Worm (Caenorhabditis elegans) whole organism, L3 larva: Measurements from ENCODE around the gene sri-4.

Experiments used
- R02D3.7 ChIP-seq: fragments of 150-350 bp; optimal IDR thresholded peaks from 2 replicates; lab custom pipeline; 2014; ENCODE audit warnings: missing biosample characterization, missing genetic modification characterization
- ZK546.5 ChIP-seq: sonication (generic microtip); optimal IDR thresholded peaks from 2 replicates; lab custom pipeline; 2017; ENCODE audit warnings: missing biosample characterization, missing genetic modification characterization
- aly-2 ChIP-seq: fragments of 150-350 bp; optimal IDR thresholded peaks from 2 replicates; lab custom pipeline; 2014; ENCODE audit warnings: missing biosample characterization, missing genetic modification characterization
- ama-1 ChIP-seq: fragments of 150-350 bp; optimal IDR thresholded peaks from 2 replicates; lab custom pipeline; 2018
- ceh-16 ChIP-seq: sonication (generic microtip); optimal IDR thresholded peaks from 2 replicates; lab custom pipeline; 2017; ENCODE audit warnings: missing biosample characterization, missing genetic modification characterization
- ceh-28 ChIP-seq: fragments of 150-350 bp; optimal IDR thresholded peaks from 2 replicates; lab custom pipeline; 2014; ENCODE audit warnings: missing biosample characterization, missing genetic modification reagents, missing genetic modification characterization
- ceh-9 ChIP-seq: sonication (generic microtip); optimal IDR thresholded peaks from 2 replicates; lab custom pipeline; 2018; ENCODE audit warnings: missing biosample characterization, missing genetic modification characterization
- daf-12 ChIP-seq: fragments of 150-350 bp; optimal IDR thresholded peaks from 2 replicates; lab custom pipeline; 2014; ENCODE audit warnings: missing biosample characterization, missing genetic modification reagents, missing genetic modification characterization
- egl-5 ChIP-seq: fragments of 150-350 bp; optimal IDR thresholded peaks from 2 replicates; lab custom pipeline; 2017; ENCODE audit warnings: missing biosample characterization, missing genetic modification reagents, missing genetic modification characterization, inconsistent platforms
- elt-1 ChIP-seq: fragments of 150-350 bp; optimal IDR thresholded peaks from 2 replicates; lab custom pipeline; 2014; ENCODE audit warnings: missing biosample characterization, missing genetic modification characterization
- elt-2 ChIP-seq: sonication (generic microtip); optimal IDR thresholded peaks from 2 replicates; lab custom pipeline; 2016; ENCODE audit warnings: missing genetic modification reagents, mild to moderate bottlenecking, missing genetic modification characterization, missing compliant biosample characterization
- elt-3 ChIP-seq, 3 experiments: fragments of 150-350 bp in 1 of 3; sonication (generic microtip) in 2 of 3; optimal IDR thresholded peaks; 2 replicates in 2 of 3; 4 replicates in 1 of 3; lab custom pipeline; 2014 to 2017; ENCODE audit warnings: missing biosample characterization in 3 of 3, missing genetic modification characterization in 3 of 3
- eor-1 ChIP-seq, 2 experiments: fragments of 150-350 bp; optimal IDR thresholded peaks; 2 replicates each; lab custom pipeline; 2014 to 2018; ENCODE audit warnings: missing biosample characterization in 2 of 2, missing genetic modification characterization in 2 of 2
- fkh-10 ChIP-seq: sonication (generic microtip); optimal IDR thresholded peaks from 2 replicates; lab custom pipeline; 2017; ENCODE audit warnings: missing biosample characterization, missing genetic modification reagents, missing genetic modification characterization
- fkh-2 ChIP-seq: fragments of 150-350 bp; optimal IDR thresholded peaks from 2 replicates; lab custom pipeline; 2014; ENCODE audit warnings: missing biosample characterization, missing genetic modification reagents, missing genetic modification characterization
- fos-1 ChIP-seq: fragments of 150-350 bp; optimal IDR thresholded peaks from 2 replicates; lab custom pipeline; 2014; ENCODE audit warnings: missing biosample characterization, missing genetic modification characterization
- hmg-11 ChIP-seq: sonication (generic microtip); optimal IDR thresholded peaks from 2 replicates; lab custom pipeline; 2016; ENCODE audit warnings: missing genetic modification characterization, missing compliant biosample characterization
- jun-1 ChIP-seq: fragments of 150-350 bp; optimal IDR thresholded peaks from 2 replicates; lab custom pipeline; 2014; ENCODE audit warnings: missing biosample characterization, missing genetic modification reagents, missing genetic modification characterization
- lin-15B ChIP-seq: fragments of 150-350 bp; optimal IDR thresholded peaks from 2 replicates; lab custom pipeline; 2014; ENCODE audit warnings: missing biosample characterization, missing genetic modification characterization
- lin-39 ChIP-seq: fragments of 150-350 bp; optimal IDR thresholded peaks from 2 replicates; lab custom pipeline; 2018; ENCODE audit warnings: missing biosample characterization, missing genetic modification reagents, missing genetic modification characterization
- lsy-12 ChIP-seq: sonication (generic microtip); optimal IDR thresholded peaks from 2 replicates; lab custom pipeline; 2016; ENCODE audit warnings: mild to moderate bottlenecking, missing genetic modification characterization, missing compliant biosample characterization
- mdl-1 ChIP-seq: fragments of 150-350 bp; optimal IDR thresholded peaks from 2 replicates; lab custom pipeline; 2014; ENCODE audit warnings: missing biosample characterization, missing genetic modification characterization
- mml-1 ChIP-seq: fragments of 150-350 bp; sonication (generic microtip); optimal IDR thresholded peaks from 3 replicates; lab custom pipeline; 2014; ENCODE audit warnings: missing biosample characterization, missing genetic modification characterization
- nhr-11 ChIP-seq: fragments of 150-350 bp; optimal IDR thresholded peaks from 2 replicates; lab custom pipeline; 2014; ENCODE audit warnings: missing biosample characterization, missing genetic modification characterization
- nhr-12 ChIP-seq: fragments of 150-350 bp; optimal IDR thresholded peaks from 2 replicates; lab custom pipeline; 2014; ENCODE audit warnings: missing biosample characterization, missing genetic modification characterization
- nhr-23 ChIP-seq: fragments of 150-350 bp; optimal IDR thresholded peaks from 2 replicates; lab custom pipeline; 2014; ENCODE audit warnings: missing biosample characterization, missing genetic modification reagents, missing genetic modification characterization
- nhr-237 ChIP-seq: fragments of 150-350 bp; optimal IDR thresholded peaks from 2 replicates; lab custom pipeline; 2014; ENCODE audit warnings: missing biosample characterization, missing genetic modification characterization
- nhr-25 ChIP-seq: sonication (generic microtip); optimal IDR thresholded peaks from 2 replicates; lab custom pipeline; 2017; ENCODE audit warnings: missing biosample characterization, missing genetic modification characterization
- nhr-28 ChIP-seq: fragments of 150-350 bp; optimal IDR thresholded peaks from 2 replicates; lab custom pipeline; 2014; ENCODE audit warnings: missing biosample characterization, missing genetic modification characterization
- nhr-43 ChIP-seq: sonication (generic microtip); optimal IDR thresholded peaks from 2 replicates; lab custom pipeline; 2016; ENCODE audit warnings: mild to moderate bottlenecking, missing genetic modification characterization, missing compliant biosample characterization; ENCODE audit not compliant: poor library complexity, severe bottlenecking
- nhr-67 ChIP-seq: fragments of 150-350 bp; optimal IDR thresholded peaks from 2 replicates; lab custom pipeline; 2014; ENCODE audit warnings: missing biosample characterization, missing genetic modification characterization
- nhr-76 ChIP-seq: fragments of 150-350 bp; sonication (generic microtip); optimal IDR thresholded peaks from 5 replicates; lab custom pipeline; 2014; ENCODE audit warnings: missing biosample characterization, missing genetic modification characterization
- nhr-77 ChIP-seq: fragments of 150-350 bp; optimal IDR thresholded peaks from 2 replicates; lab custom pipeline; 2014; ENCODE audit warnings: missing biosample characterization, missing genetic modification characterization
- pha-4 ChIP-seq: fragments of 150-350 bp; optimal IDR thresholded peaks from 2 replicates; lab custom pipeline; 2014; ENCODE audit warnings: missing biosample characterization, missing genetic modification reagents, missing genetic modification characterization
- pqm-1 ChIP-seq: fragments of 150-350 bp; optimal IDR thresholded peaks from 2 replicates; lab custom pipeline; 2017; ENCODE audit warnings: missing biosample characterization, missing genetic modification characterization, inconsistent platforms
- sea-2 ChIP-seq: fragments of 150-350 bp; sonication (generic microtip); optimal IDR thresholded peaks from 4 replicates; lab custom pipeline; 2014; ENCODE audit warnings: missing biosample characterization, missing genetic modification reagents, missing genetic modification characterization
- skn-1 ChIP-seq: fragments of 150-350 bp; optimal IDR thresholded peaks from 2 replicates; lab custom pipeline; 2014; ENCODE audit warnings: missing biosample characterization, missing genetic modification characterization
- snpc-4 ChIP-seq: fragments of 150-350 bp; optimal IDR thresholded peaks from 2 replicates; lab custom pipeline; 2014; ENCODE audit warnings: missing biosample characterization, missing genetic modification characterization
- tbx-2 ChIP-seq: sonication (generic microtip); optimal IDR thresholded peaks from 2 replicates; lab custom pipeline; 2016; ENCODE audit warnings: mild to moderate bottlenecking, missing genetic modification characterization, missing compliant biosample characterization
- unc-39 ChIP-seq: sonication (generic microtip); optimal IDR thresholded peaks from 4 replicates; lab custom pipeline; 2017; ENCODE audit warnings: missing biosample characterization, missing genetic modification characterization
- unc-62 ChIP-seq: fragments of 150-350 bp; sonication (generic microtip); optimal IDR thresholded peaks from 4 replicates; lab custom pipeline; 2014; ENCODE audit warnings: missing biosample characterization, missing genetic modification reagents, missing genetic modification characterization
- zag-1 ChIP-seq: fragments of 150-350 bp; optimal IDR thresholded peaks from 2 replicates; lab custom pipeline; 2014; ENCODE audit warnings: missing biosample characterization, missing genetic modification characterization
- ztf-11 ChIP-seq: fragments of 150-350 bp; optimal IDR thresholded peaks from 2 replicates; lab custom pipeline; 2014; ENCODE audit warnings: missing biosample characterization, missing genetic modification characterization
- ztf-4 ChIP-seq: fragments of 150-350 bp; optimal IDR thresholded peaks from 2 replicates; lab custom pipeline; 2014; ENCODE audit warnings: missing biosample characterization, missing genetic modification characterization

sri-4 gene

DNA sequence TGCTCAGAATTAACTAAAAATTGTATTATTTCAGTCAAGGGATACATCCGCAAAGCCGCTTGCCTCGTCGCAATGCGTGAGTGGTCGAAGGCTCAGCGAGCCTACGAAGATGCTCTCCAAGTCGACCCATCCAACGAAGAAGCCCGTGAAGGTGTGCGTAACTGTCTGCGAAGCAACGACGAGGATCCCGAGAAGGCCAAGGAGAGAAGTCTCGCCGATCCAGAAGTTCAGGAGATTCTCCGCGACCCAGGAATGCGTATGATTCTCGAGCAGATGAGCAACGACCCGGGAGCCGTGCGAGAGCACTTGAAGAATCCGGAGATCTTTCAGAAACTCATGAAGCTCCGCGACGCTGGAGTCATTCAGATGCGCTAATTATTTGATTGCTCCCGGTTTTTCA, 26.2 kb downstream of the sri-4 start:
- TF ChIP-seq lsy-12 (tag; lab: Kevin White, UChicago) (no peak), lin-39 (tag; lab: Kevin White, UChicago) (no peak), sea-2 (GFP tag; lab: Kevin White, UChicago) (no peak)

DNA sequence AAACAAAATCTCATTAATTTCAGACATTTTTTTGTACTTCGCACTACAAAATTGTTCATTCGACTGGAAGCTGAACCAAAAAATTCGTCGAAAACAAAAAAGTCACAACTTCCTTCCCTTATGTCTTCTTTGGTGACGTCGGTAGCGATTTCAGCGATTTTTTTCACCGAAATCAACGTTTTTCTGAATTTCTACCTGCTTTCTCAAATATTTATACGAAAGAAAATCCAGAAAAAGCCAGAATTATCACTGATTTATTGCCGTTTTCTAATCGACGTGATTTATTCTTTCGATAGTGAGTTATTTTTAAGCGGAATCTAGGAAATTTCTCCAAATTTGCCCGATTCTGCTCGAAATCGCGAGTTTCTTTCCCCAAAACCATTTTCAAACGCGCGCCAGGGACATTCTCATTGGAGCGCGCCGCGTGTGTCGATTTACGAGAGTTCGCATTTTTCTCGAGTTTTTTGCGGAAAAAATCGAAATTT, 26.8 kb downstream of the sri-4 start, which contains the start of gene srbc-58:
TSS of gene srbc-58 (plus strand) at position 121 of the 485 bp plus-strand sequence.
- peak; percentile 54 for TF ChIP-seq R02D3.7 (tag; lab: Kevin White, UChicago)
- TF ChIP-seq snpc-4 (tag; lab: Kevin White, UChicago), result no peak
- TF ChIP-seq aly-2 (tag; lab: Kevin White, UChicago), result no peak
- TF ChIP-seq fkh-2 (tag; lab: Kevin White, UChicago), result no peak
- TF ChIP-seq ceh-9 (tag; lab: Kevin White, UChicago), result no peak
- no peak for TF ChIP-seq mdl-1
- TF ChIP-seq sea-2 (GFP tag; lab: Kevin White, UChicago), result no peak
- no peak for TF ChIP-seq nhr-77 (tag; lab: Kevin White, UChicago)
- TF ChIP-seq ceh-16, result no peak
- TF ChIP-seq egl-5 (tag; lab: Kevin White, UChicago), result no peak
- TF ChIP-seq ZK546.5 (tag; lab: Kevin White, UChicago), result no peak
- no peak for TF ChIP-seq nhr-237 (tag; lab: Kevin White, UChicago)
- TF ChIP-seq jun-1 (tag; lab: Kevin White, UChicago), result no peak
- TF ChIP-seq fos-1 (tag; lab: Kevin White, UChicago), result no peak
- peak; percentile 25 for TF ChIP-seq nhr-25 (tag; lab: Kevin White, UChicago)
- no peak for TF ChIP-seq nhr-23 (tag; lab: Kevin White, UChicago)
- no peak for TF ChIP-seq nhr-43 (tag; lab: Kevin White, UChicago)
- TF ChIP-seq mml-1 (tag; lab: Kevin White, UChicago), result no peak
- no peak for TF ChIP-seq nhr-28 (tag; lab: Kevin White, UChicago)
- TF ChIP-seq elt-1 (tag; lab: Kevin White, UChicago), result no peak
- no peak for TF ChIP-seq daf-12 (tag; lab: Kevin White, UChicago)
- TF ChIP-seq pqm-1 (tag; lab: Kevin White, UChicago), result no peak
- TF ChIP-seq ama-1 (lab: Kevin White, UChicago), result peak; percentile 93
- peak; percentile 16 for TF ChIP-seq tbx-2 (tag; lab: Kevin White, UChicago)
- no peak for TF ChIP-seq lin-15B
- TF ChIP-seq pha-4 (tag; lab: Kevin White, UChicago), result peak; percentile 21
- TF ChIP-seq lsy-12 (tag; lab: Kevin White, UChicago), result no peak
- TF ChIP-seq lin-39 (tag; lab: Kevin White, UChicago), result no peak
- TF ChIP-seq nhr-76 (tag; lab: Kevin White, UChicago), result no peak
- no peak for TF ChIP-seq nhr-12
- TF ChIP-seq elt-2 (tag; lab: Kevin White, UChicago), result peak; percentile 21

DNA sequence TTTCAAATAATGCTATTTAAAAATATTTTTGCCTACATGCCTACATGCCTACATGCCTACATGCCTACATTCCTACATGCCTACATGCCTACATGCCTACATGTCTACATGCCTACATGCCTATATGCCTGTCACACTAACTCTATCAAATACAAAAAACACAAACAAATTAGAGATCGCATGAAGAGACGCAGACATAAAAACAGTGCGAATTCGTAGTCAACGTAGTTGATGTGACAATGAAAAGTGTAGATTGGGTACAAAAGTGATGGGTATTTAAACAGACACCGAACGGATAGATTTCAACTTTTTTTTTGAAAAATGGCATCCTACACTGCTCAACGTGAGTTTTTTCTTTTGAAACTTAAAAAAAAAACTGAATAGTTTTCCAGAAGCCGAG, 29.1 kb downstream of the sri-4 start, which contains the start of gene R09E12.9:
TSS of gene R09E12.9 (plus strand) at position 316 of the 400 bp plus-strand sequence.
- no peak for TF ChIP-seq snpc-4 (tag; lab: Kevin White, UChicago)
- no peak for TF ChIP-seq ceh-16
- TF ChIP-seq pha-4 (tag; lab: Kevin White, UChicago), result no peak
- TF ChIP-seq lin-15B, result peak; percentile 15
- TF ChIP-seq eor-1 (tag; optimal IDR thresholded peaks at IDR 0.05; lab: Kevin White, UChicago), result no peak
- TF ChIP-seq fkh-2 (tag; lab: Kevin White, UChicago), result no peak
- TF ChIP-seq ZK546.5 (tag; lab: Kevin White, UChicago), result no peak
- no peak for TF ChIP-seq nhr-237 (tag; lab: Kevin White, UChicago)
- no peak for TF ChIP-seq aly-2 (tag; lab: Kevin White, UChicago)
- TF ChIP-seq nhr-77 (tag; lab: Kevin White, UChicago), result peak; percentile 94
- TF ChIP-seq mml-1 (tag; lab: Kevin White, UChicago), result no peak
- no peak for TF ChIP-seq nhr-67 (tag; lab: Kevin White, UChicago)
- TF ChIP-seq nhr-23 (tag; lab: Kevin White, UChicago), result peak; percentile 45
- no peak for TF ChIP-seq ztf-4 (tag; lab: Kevin White, UChicago)
- TF ChIP-seq nhr-25 (tag; lab: Kevin White, UChicago), result peak; percentile 34
- no peak for TF ChIP-seq jun-1 (tag; lab: Kevin White, UChicago)
- TF ChIP-seq fkh-10 (GFP tag; lab: Kevin White, UChicago), result no peak
- TF ChIP-seq nhr-11 (tag; lab: Kevin White, UChicago), result no peak
- TF ChIP-seq sea-2 (GFP tag; lab: Kevin White, UChicago), result no peak
- TF ChIP-seq daf-12 (tag; lab: Kevin White, UChicago), result no peak
- TF ChIP-seq ceh-28 (tag; lab: Kevin White, UChicago), result no peak
- TF ChIP-seq elt-2 (tag; lab: Kevin White, UChicago), result no peak
- no peak for TF ChIP-seq unc-39 (tag; lab: Kevin White, UChicago)
- no peak for TF ChIP-seq nhr-43 (tag; lab: Kevin White, UChicago)
- TF ChIP-seq nhr-28 (tag; lab: Kevin White, UChicago), result no peak
- TF ChIP-seq ztf-11 (tag; lab: Kevin White, UChicago), result no peak
- TF ChIP-seq lsy-12 (tag; lab: Kevin White, UChicago), result no peak
- no peak for TF ChIP-seq lin-39 (tag; lab: Kevin White, UChicago)
- no peak for TF ChIP-seq egl-5 (tag; lab: Kevin White, UChicago)
- TF ChIP-seq elt-3 (tag; optimal IDR thresholded peaks at IDR 0.05; lab: Kevin White, UChicago), result no peak
- no peak for TF ChIP-seq hmg-11 (tag; lab: Kevin White, UChicago)
- TF ChIP-seq nhr-12, result no peak
- TF ChIP-seq nhr-76 (tag; lab: Kevin White, UChicago), result peak; percentile 81
- TF ChIP-seq fos-1 (tag; lab: Kevin White, UChicago), result no peak
- TF ChIP-seq tbx-2 (tag; lab: Kevin White, UChicago), result no peak
- TF ChIP-seq ceh-9 (tag; lab: Kevin White, UChicago), result no peak
- no peak for TF ChIP-seq zag-1
- no peak for TF ChIP-seq unc-62
- no peak for TF ChIP-seq skn-1 (tag; lab: Kevin White, UChicago)
- TF ChIP-seq mdl-1, result no peak
